Fruit fly (Drosophila melanogaster): ENCODE measurements around the gene CG33270.

- no peak for TF ChIP-seq CG12236 (GFP tag; optimal IDR thresholded peaks at IDR 0.05)
- no peak for TF ChIP-seq wek (GFP tag; optimal IDR thresholded peaks at IDR 0.05)
- peak; percentile 27 for TF ChIP-seq CG12219 (GFP tag; optimal IDR thresholded peaks at IDR 0.05)
Measured at dm6 chr3L:11551949-11552348, 26.5 kb downstream of the CG33270 start.

All from whole organism, embryonic.